Worm (Caenorhabditis elegans) whole organism, mixed stage, embryonic: ENCODE results near the gene clp-2.

ENCODE experiments used
- M03D4.4 ChIP-seq: sonication (generic microtip); optimal IDR thresholded peaks from 2 replicates; lab custom pipeline; 2017; ENCODE audit warnings: mild to moderate bottlenecking, missing genetic modification characterization, missing compliant biosample characterization
- bed-3 ChIP-seq: fragments of 200-800 bp; sonication (Bioruptor generic); optimal IDR thresholded peaks from 3 replicates; lab custom pipeline; 2018; ENCODE audit warnings: mild to moderate bottlenecking, missing genetic modification characterization, moderate library complexity, missing compliant biosample characterization
- blmp-1 ChIP-seq: fragments of 150-350 bp; optimal IDR thresholded peaks from 2 replicates; lab custom pipeline; 2014; ENCODE audit warnings: missing biosample characterization, missing genetic modification characterization
- ceh-39 ChIP-seq: fragments of 150-350 bp; optimal IDR thresholded peaks from 2 replicates; lab custom pipeline; 2014; ENCODE audit warnings: missing biosample characterization, missing genetic modification characterization
- ceh-43 ChIP-seq: fragments of 200-800 bp; sonication (Bioruptor generic); optimal IDR thresholded peaks from 2 replicates; lab custom pipeline; 2018; ENCODE audit warnings: mild to moderate bottlenecking, missing genetic modification characterization, moderate library complexity, missing compliant biosample characterization
- ceh-83 ChIP-seq: fragments of 200-800 bp; sonication (Bioruptor generic); optimal IDR thresholded peaks from 2 replicates; lab custom pipeline; 2018; ENCODE audit warnings: mild to moderate bottlenecking, missing genetic modification characterization, missing compliant biosample characterization
- ces-1 ChIP-seq: fragments of 150-350 bp; optimal IDR thresholded peaks from 2 replicates; lab custom pipeline; 2014; ENCODE audit warnings: missing biosample characterization, missing genetic modification reagents, missing genetic modification characterization
- cnd-1 ChIP-seq: fragments of 200-800 bp; sonication (Bioruptor generic); optimal IDR thresholded peaks from 2 replicates; lab custom pipeline; 2018; ENCODE audit warnings: mild to moderate bottlenecking, missing genetic modification characterization, missing compliant biosample characterization
- drap-1 ChIP-seq: fragments of 200-800 bp; sonication (Bioruptor generic); optimal IDR thresholded peaks from 3 replicates; lab custom pipeline; 2018; ENCODE audit warnings: mild to moderate bottlenecking, missing genetic modification characterization, missing compliant biosample characterization
- elt-1 ChIP-seq: sonication (generic microtip); optimal IDR thresholded peaks from 2 replicates; lab custom pipeline; 2017; ENCODE audit warnings: missing genetic modification characterization, mild to moderate bottlenecking, missing compliant biosample characterization, antibody characterized with exemption, moderate library complexity, borderline replicate concordance; ENCODE audit not compliant: insufficient read depth
- elt-3 ChIP-seq: fragments of 150-350 bp; optimal IDR thresholded peaks from 2 replicates; lab custom pipeline; 2014; ENCODE audit warnings: missing biosample characterization, missing genetic modification characterization
- flh-1 ChIP-seq: fragments of 200-800 bp; sonication (Bioruptor generic); optimal IDR thresholded peaks from 2 replicates; lab custom pipeline; 2018; ENCODE audit warnings: mild to moderate bottlenecking, missing genetic modification characterization, moderate library complexity, missing compliant biosample characterization
- ham-2 ChIP-seq: fragments of 200-800 bp; sonication (Bioruptor generic); optimal IDR thresholded peaks from 2 replicates; lab custom pipeline; 2018; ENCODE audit warnings: mild to moderate bottlenecking, missing genetic modification characterization, missing compliant biosample characterization
- hlh-1 ChIP-seq: fragments of 150-350 bp; optimal IDR thresholded peaks from 2 replicates; lab custom pipeline; 2014; ENCODE audit warnings: missing biosample characterization, missing genetic modification reagents, missing genetic modification characterization
- lin-13 ChIP-seq: fragments of 150-350 bp; optimal IDR thresholded peaks from 2 replicates; lab custom pipeline; 2014; ENCODE audit warnings: missing biosample characterization, missing genetic modification characterization
- mep-1 ChIP-seq: fragments of 150-350 bp; optimal IDR thresholded peaks from 2 replicates; lab custom pipeline; 2017; ENCODE audit warnings: missing biosample characterization, missing genetic modification reagents, missing genetic modification characterization, inconsistent platforms
- mls-2 ChIP-seq: sonication (generic microtip); optimal IDR thresholded peaks from 2 replicates; lab custom pipeline; 2016; ENCODE audit warnings: mild to moderate bottlenecking, missing genetic modification characterization, moderate library complexity, missing compliant biosample characterization
- nhr-12 ChIP-seq: fragments of 150-350 bp; optimal IDR thresholded peaks from 2 replicates; lab custom pipeline; 2014; ENCODE audit warnings: missing biosample characterization, missing genetic modification characterization
- nhr-2 ChIP-seq: fragments of 150-350 bp; optimal IDR thresholded peaks from 2 replicates; lab custom pipeline; 2014; ENCODE audit warnings: missing biosample characterization, missing genetic modification characterization
- nhr-237 ChIP-seq: fragments of 150-350 bp; optimal IDR thresholded peaks from 2 replicates; lab custom pipeline; 2014; ENCODE audit warnings: missing biosample characterization, missing genetic modification characterization
- nhr-28 ChIP-seq: fragments of 150-350 bp; optimal IDR thresholded peaks from 2 replicates; lab custom pipeline; 2014; ENCODE audit warnings: missing biosample characterization, missing genetic modification characterization
- nhr-76 ChIP-seq: sonication (generic microtip); optimal IDR thresholded peaks from 2 replicates; lab custom pipeline; 2017; ENCODE audit warnings: missing biosample characterization, missing genetic modification characterization
- pha-4 ChIP-seq: fragments of 150-350 bp; optimal IDR thresholded peaks from 2 replicates; lab custom pipeline; 2018; ENCODE audit warnings: missing biosample characterization, missing genetic modification reagents, missing genetic modification characterization
- sem-2 ChIP-seq: fragments of 200-800 bp; sonication (Bioruptor generic); optimal IDR thresholded peaks from 2 replicates; lab custom pipeline; 2018; ENCODE audit warnings: mild to moderate bottlenecking, missing genetic modification characterization, missing compliant biosample characterization
- sptf-1 ChIP-seq: sonication (generic microtip); optimal IDR thresholded peaks from 2 replicates; lab custom pipeline; 2017; ENCODE audit warnings: mild to moderate bottlenecking, missing genetic modification characterization, moderate library complexity, missing compliant biosample characterization
- tbx-8 ChIP-seq: fragments of 200-800 bp; sonication (Bioruptor generic); optimal IDR thresholded peaks from 2 replicates; lab custom pipeline; 2018; ENCODE audit warnings: mild to moderate bottlenecking, missing genetic modification characterization, moderate library complexity, missing compliant biosample characterization
- unc-120 ChIP-seq: sonication (generic microtip); optimal IDR thresholded peaks from 2 replicates; lab custom pipeline; 2017; ENCODE audit warnings: missing genetic modification characterization, missing compliant biosample characterization; ENCODE audit not compliant: poor library complexity, severe bottlenecking
- unc-39 ChIP-seq: fragments of 150-350 bp; optimal IDR thresholded peaks from 2 replicates; lab custom pipeline; 2014; ENCODE audit warnings: missing biosample characterization, missing genetic modification characterization
- zip-8 ChIP-seq: fragments of 150-350 bp; optimal IDR thresholded peaks from 2 replicates; lab custom pipeline; 2014; ENCODE audit warnings: missing biosample characterization, missing genetic modification characterization
- ztf-11 ChIP-seq: fragments of 150-350 bp; optimal IDR thresholded peaks from 2 replicates; lab custom pipeline; 2014; ENCODE audit warnings: missing biosample characterization, missing genetic modification characterization

Gene clp-2

DNA sequence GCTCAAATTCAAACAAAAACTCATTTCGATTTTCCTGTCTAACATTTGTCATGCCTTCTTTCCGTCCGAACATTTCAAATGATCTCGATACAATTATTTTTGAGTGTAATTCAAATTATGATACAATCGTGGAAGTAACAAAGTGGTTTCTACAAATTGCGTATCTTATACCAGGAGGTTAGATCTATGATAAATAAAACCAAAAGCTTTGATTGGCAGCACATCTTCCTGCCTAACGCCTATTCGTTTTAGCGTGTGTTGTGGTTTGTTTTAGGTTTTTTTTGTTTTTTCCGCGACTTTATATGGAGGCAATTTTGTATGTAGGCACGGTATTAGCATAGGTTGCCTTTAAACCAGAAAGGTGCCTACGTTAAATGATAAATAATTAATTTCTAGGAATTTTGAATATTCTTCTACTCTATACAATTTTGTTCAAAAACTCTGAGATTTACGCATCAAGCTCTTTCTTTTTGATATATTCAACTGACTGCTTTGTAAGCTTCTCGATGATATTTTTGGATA is 23.8 kb downstream of the clp-2 start, which contains the start of gene srg-11:
Gene srg-11 (plus strand): TSS at position 51 of the 522 bp plus-strand sequence.
- TF ChIP-seq mls-2 (tag; lab: Kevin White, UChicago) (no peak), hlh-1 (tag; lab: Kevin White, UChicago) (no peak), ceh-83 (GFP tag; lab: Kevin White, UChicago) (no peak), lin-13 (tag; lab: Kevin White, UChicago) (no peak), flh-1 (GFP tag; lab: Kevin White, UChicago) (no peak), cnd-1 (tag; lab: Kevin White, UChicago) (no peak), zip-8 (tag; lab: Kevin White, UChicago) (no peak), nhr-12 (no peak), unc-120 (tag; lab: Kevin White, UChicago) (no peak), M03D4.4 (tag; lab: Kevin White, UChicago) (no peak), nhr-2 (tag; lab: Kevin White, UChicago) (no peak), nhr-28 (tag; lab: Kevin White, UChicago) (no peak), tbx-8 (GFP tag; lab: Kevin White, UChicago) (no peak), elt-1 (tag; lab: Kevin White, UChicago) (no peak), sem-2 (GFP tag; lab: Kevin White, UChicago) (no peak), nhr-237 (tag; lab: Kevin White, UChicago) (no peak)

DNA sequence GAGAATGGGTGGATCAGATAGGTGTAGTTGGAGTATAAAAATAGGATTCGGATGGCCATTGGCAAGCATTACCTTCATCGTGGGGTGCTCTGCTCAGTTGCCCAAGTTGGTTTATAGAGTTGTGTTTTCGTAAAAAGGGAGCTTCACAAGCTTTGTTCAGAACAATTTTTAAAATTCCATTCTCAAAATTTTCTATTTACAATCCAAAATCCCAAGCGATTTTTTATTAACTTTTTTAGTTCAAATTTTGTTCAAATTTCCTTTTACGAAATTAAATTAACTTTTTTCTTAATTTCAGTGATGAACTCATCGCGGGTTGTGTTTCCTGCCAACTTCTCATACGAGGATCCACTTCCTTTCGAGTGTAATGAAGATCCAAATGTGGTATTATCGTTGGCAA is 26.4 kb downstream of the clp-2 start, which contains the start of gene srg-10:
Gene srg-10 (plus strand): TSS at position 301 of the 400 bp plus-strand sequence.
- TF ChIP-seq hlh-1 (tag; lab: Kevin White, UChicago) (no peak), nhr-12 (no peak), flh-1 (GFP tag; lab: Kevin White, UChicago) (no peak), elt-1 (tag; lab: Kevin White, UChicago) (no peak), zip-8 (tag; lab: Kevin White, UChicago) (no peak), bed-3 (GFP tag; lab: Kevin White, UChicago) (no peak), pha-4 (tag; lab: Kevin White, UChicago) (no peak), lin-13 (tag; lab: Kevin White, UChicago) (no peak), unc-120 (tag; lab: Kevin White, UChicago) (no peak), ces-1 (GFP tag; lab: Kevin White, UChicago) (no peak), ham-2 (GFP tag; lab: Kevin White, UChicago) (no peak), unc-39 (no peak)

DNA sequence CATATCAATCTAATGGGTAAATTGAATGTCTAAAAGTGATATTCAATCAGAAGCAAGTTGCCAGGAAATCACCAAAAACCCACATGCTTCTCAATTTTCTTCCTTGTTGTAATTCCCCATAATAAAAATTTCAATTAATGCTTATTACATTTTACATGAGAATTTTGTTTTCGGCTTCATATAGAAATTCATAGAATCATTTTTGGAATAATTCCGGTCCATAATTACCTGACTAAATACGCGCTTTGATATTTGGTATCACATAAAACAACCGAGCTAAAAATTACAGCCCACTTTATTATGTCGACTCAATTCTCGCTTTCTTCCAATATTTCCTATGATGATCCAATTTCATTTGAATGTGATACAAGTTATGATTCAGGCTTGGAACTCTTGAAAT is 31.9 kb downstream of the clp-2 start, which contains the start of gene srg-13:
Gene srg-13 (plus strand): TSS at position 301 of the 400 bp plus-strand sequence.
- TF ChIP-seq ces-1 (GFP tag; lab: Kevin White, UChicago) (no peak), ceh-43 (GFP tag; lab: Kevin White, UChicago) (no peak), M03D4.4 (tag; lab: Kevin White, UChicago) (no peak), blmp-1 (tag; lab: Kevin White, UChicago) (no peak), hlh-1 (tag; lab: Kevin White, UChicago) (no peak), flh-1 (GFP tag; lab: Kevin White, UChicago) (no peak), drap-1 (GFP tag; lab: Kevin White, UChicago) (no peak), unc-120 (tag; lab: Kevin White, UChicago) (no peak), cnd-1 (tag; lab: Kevin White, UChicago) (no peak), bed-3 (GFP tag; lab: Kevin White, UChicago) (no peak), elt-1 (tag; lab: Kevin White, UChicago) (no peak), ztf-11 (no peak), elt-3 (no peak), mls-2 (tag; lab: Kevin White, UChicago) (no peak), nhr-12 (no peak)

DNA sequence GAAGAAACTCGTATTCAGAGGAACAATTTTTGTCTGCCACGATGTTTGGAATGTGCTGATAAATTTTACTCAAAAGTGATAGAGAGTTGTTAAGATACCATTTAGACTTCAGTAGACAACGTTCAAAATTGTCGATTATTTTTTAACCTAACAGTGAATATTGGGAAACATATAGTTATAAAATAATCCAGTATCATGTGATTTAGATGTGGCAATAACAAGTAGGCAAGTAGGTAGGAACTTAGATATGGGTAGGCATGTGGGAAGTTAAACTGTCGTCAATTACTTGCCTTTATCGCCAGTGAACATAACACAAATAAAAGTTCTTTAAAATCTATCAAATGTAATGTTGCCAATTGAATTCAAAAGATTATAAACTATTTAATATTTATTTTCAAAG is 32.3 kb downstream of the clp-2 start, which contains the start of gene T23F11.11:
Gene T23F11.11 (minus strand): TSS at position 101 of the 400 bp plus-strand sequence.
- TF ChIP-seq unc-120 (tag; lab: Kevin White, UChicago) (no peak), elt-3 (no peak), drap-1 (GFP tag; lab: Kevin White, UChicago) (no peak), ces-1 (GFP tag; lab: Kevin White, UChicago) (no peak), ham-2 (GFP tag; lab: Kevin White, UChicago) (no peak), M03D4.4 (tag; lab: Kevin White, UChicago) (no peak), blmp-1 (tag; lab: Kevin White, UChicago) (no peak), sptf-1 (tag; lab: Kevin White, UChicago) (no peak), ceh-83 (GFP tag; lab: Kevin White, UChicago) (no peak), mls-2 (tag; lab: Kevin White, UChicago) (no peak), nhr-28 (tag; lab: Kevin White, UChicago) (no peak), ceh-39 (tag; lab: Kevin White, UChicago) (no peak), ceh-43 (GFP tag; lab: Kevin White, UChicago) (no peak), sem-2 (GFP tag; lab: Kevin White, UChicago) (no peak), mep-1 (tag; lab: Kevin White, UChicago) (no peak), lin-13 (tag; lab: Kevin White, UChicago) (no peak), nhr-2 (tag; lab: Kevin White, UChicago) (no peak), nhr-76 (tag; lab: Kevin White, UChicago) (no peak)
- TF ChIP-seq, all 35 proteins: peak for 0
